Fruit fly (Drosophila melanogaster): ENCODE data around the gene tin.

Gene tin

DNA sequence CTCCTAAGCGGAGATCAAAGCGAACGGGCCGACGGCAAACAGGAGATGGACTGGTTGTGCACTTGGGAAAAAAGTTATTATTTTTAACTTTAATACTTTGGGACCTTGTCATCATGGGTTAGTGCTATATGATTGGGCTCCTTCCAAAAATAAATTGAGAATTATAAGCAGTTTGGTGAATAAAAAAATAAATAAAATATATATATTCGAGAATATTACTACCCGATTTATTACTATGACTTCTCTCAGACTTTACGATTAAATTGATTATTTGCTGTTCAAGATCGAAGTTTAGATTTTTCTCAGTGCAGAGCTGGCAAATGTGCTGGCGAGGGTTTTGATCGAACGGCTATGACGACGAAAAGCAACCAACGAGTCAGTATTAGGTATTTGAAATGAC lies 41.2 kb downstream of the tin start (continued):
- TF ChIP-seq Ets21C (GFP tag; optimal IDR thresholded peaks at IDR 0.05) (no peak), CG9139 (GFP tag; optimal IDR thresholded peaks at IDR 0.05) (no peak), Met (GFP tag; optimal IDR thresholded peaks at IDR 0.05) (no peak), dac (GFP tag; optimal IDR thresholded peaks at IDR 0.05) (no peak), CG34406 (GFP tag; optimal IDR thresholded peaks at IDR 0.05) (no peak), esn (GFP tag; optimal IDR thresholded peaks at IDR 0.05) (no peak), Ets96B (tag; optimal IDR thresholded peaks at IDR 0.05) (peak; percentile 32), CG6276 (GFP tag; optimal IDR thresholded peaks at IDR 0.05) (peak; percentile 45), CG8319 (GFP tag; optimal IDR thresholded peaks at IDR 0.05) (no peak), CG3032 (tag; optimal IDR thresholded peaks at IDR 0.05) (peak; percentile 43), spab (GFP tag; optimal IDR thresholded peaks at IDR 0.05) (peak; percentile 19), CG16779 (tag; optimal IDR thresholded peaks at IDR 0.05) (no peak), CG11902 (GFP tag; optimal IDR thresholded peaks at IDR 0.05) (no peak), acj6 (GFP tag; optimal IDR thresholded peaks at IDR 0.05) (no peak), ss (GFP tag; optimal IDR thresholded peaks at IDR 0.05) (no peak), CG15336 (GFP tag; IDR thresholded peaks at IDR 0.05) (no peak), Eip78C (GFP tag) (peak; percentile 53), fd59A (GFP tag; optimal IDR thresholded peaks at IDR 0.05) (no peak), fd85E (GFP tag; optimal IDR thresholded peaks at IDR 0.05) (no peak), Hr39 (GFP tag; optimal IDR thresholded peaks at IDR 0.05) (no peak), Hr4 (GFP tag; optimal IDR thresholded peaks at IDR 0.05) (no peak), Lpt (GFP tag; optimal IDR thresholded peaks at IDR 0.05) (peak; percentile 0), CG6808 (GFP tag; optimal IDR thresholded peaks at IDR 0.05) (peak; percentile 33)

DNA sequence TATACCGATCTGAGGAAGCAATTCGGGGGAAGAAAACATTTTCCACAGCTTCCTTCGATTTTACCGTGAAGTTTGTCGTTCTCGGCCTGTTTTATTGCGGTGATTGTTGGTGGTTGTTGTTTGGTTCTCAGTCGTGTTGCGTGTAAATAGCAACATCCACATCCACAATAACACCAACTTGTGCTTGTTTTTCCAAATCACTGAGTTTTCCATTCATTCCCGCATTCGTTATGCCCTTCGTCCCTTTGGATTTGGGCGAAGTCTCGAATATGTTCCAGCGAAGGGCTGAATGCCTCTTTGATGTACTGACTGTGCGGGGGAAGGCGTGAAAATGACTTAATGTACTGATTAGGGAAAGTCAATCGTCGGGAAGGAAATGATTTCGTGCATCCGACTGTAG lies 48.0 kb downstream of the tin start:
- TF ChIP-seq eg (GFP tag; IDR thresholded peaks at IDR 0.05), result no peak
- TF ChIP-seq CG6854 (GFP tag; optimal IDR thresholded peaks at IDR 0.05), result no peak
- no peak for TF ChIP-seq CG6792 (GFP tag; optimal IDR thresholded peaks at IDR 0.05)
- no peak for TF ChIP-seq CG3919 (GFP tag; optimal IDR thresholded peaks at IDR 0.05)
- TF ChIP-seq achi (GFP tag; optimal IDR thresholded peaks at IDR 0.05), result no peak
- no peak for TF ChIP-seq CG16779 (tag; optimal IDR thresholded peaks at IDR 0.05)
- no peak for TF ChIP-seq topi (GFP tag; optimal IDR thresholded peaks at IDR 0.05)
- TF ChIP-seq CG11902 (GFP tag; optimal IDR thresholded peaks at IDR 0.05), result no peak
- no peak for TF ChIP-seq Met (GFP tag; optimal IDR thresholded peaks at IDR 0.05)
- no peak for TF ChIP-seq Hr4 (GFP tag; optimal IDR thresholded peaks at IDR 0.05)
- TF ChIP-seq CG8119 (GFP tag; IDR thresholded peaks at IDR 0.05), result no peak
- TF ChIP-seq Eip93F (GFP tag; optimal IDR thresholded peaks at IDR 0.05), result no peak
